Worm (Caenorhabditis elegans): ENCODE results near the gene F59A6.4.

Gene F59A6.4

DNA sequence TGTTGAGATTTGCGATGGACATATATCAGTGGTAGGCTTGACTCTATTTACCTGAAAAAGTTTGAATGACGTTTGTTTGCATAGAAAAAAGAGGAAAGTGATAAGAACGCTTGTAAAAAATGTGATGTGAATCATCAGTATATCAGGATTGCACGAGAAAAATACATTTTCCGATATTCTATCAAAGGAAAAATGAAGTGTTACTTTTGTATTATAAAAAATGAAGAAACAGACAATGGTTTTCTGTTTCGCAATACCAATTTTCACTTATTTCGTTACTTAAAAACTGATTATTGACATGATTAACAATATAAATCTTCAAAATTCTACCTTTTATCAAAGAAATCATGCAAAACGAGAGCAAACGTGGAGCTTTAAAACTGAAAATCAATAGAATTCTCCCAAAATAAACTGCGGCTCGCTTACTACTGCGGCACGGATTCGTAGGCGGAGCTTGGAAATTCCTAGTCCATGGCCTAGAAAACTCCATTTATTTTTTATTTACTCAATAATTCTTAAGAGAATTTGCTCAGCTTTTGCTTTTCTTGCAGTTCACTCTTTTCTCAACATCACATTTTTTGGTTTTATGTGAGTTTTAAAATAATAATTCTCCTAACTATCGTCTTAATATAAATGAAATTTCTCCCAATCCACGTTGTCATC, 11.2 kb upstream of the F59A6.4 start, which contains the start of the genes eif-1 and vps-24:
eif-1 (minus strand) TSS at position 51 of the 663 bp plus-strand sequence.
vps-24 (plus strand) TSS at position 469 of the 663 bp plus-strand sequence.
- TF ChIP-seq pes-1 (GFP tag; IDR thresholded peaks at IDR 0.05) (0 out of 2 replicates have a peak, but pooled peaks have one; percentile 37), hnd-1 (tag; optimal IDR thresholded peaks at IDR 0.05) (no peak)

DNA sequence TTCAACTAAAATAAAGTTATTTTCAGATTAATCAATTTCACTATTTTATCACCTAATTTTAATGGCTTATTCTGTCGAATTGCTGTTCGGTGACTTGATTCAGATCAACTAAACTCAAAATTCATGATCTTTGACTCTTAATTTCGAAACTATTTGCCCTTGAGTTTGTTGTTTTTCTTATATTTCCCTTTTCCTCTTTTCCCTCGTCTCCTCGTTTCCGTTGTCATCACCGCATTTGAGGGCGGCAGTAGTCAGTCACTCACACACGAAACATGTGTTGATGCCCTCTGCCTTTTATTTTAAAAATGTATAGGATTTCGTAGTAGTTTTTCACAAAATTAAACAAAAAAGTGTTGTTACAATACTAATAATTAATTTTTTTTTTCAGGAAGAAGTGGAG, 9.9 kb upstream of the F59A6.4 start, which contains the start of gene rnh-1.0:
rnh-1.0 (plus strand) TSS at position 389 of the 400 bp plus-strand sequence.
- TF ChIP-seq ets-7 (tag; optimal IDR thresholded peaks at IDR 0.05) (no peak), pes-1 (GFP tag; IDR thresholded peaks at IDR 0.05) (no peak), aly-1 (tag; optimal IDR thresholded peaks at IDR 0.05) (no peak), B0310.2 (tag; optimal IDR thresholded peaks at IDR 0.05) (no peak), scrt-1 (GFP tag; IDR thresholded peaks at IDR 0.05) (no peak), tbx-37 (GFP tag; conservative IDR thresholded peaks at IDR 0.05) (no peak), hmbx-1 (tag; optimal IDR thresholded peaks at IDR 0.05) (no peak), hnd-1 (tag; optimal IDR thresholded peaks at IDR 0.05) (no peak), sea-1 (GFP tag; conservative IDR thresholded peaks at IDR 0.05) (no peak), ceh-36 (tag; optimal IDR thresholded peaks at IDR 0.05) (no peak), hmg-4 (GFP tag; optimal IDR thresholded peaks at IDR 0.05) (no peak)

DNA sequence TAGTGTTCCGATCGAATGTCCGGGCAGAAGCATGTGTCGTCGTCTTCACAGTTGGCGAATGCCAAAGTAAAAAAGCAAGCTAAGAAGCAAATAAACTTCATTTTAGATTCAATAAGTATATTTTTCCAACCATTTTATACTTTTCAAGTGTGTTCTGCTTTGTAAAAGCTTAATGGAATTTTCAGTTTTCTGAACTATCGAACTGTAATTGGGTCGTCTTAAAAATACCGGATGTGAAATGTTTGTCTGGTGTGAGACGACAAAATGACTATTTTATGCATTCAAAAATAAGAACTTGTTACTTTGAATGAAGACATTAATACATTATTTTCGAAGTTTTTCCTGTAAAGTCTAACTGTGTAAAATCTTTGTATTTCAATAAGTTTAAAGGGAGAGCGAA, 6.2 kb upstream of the F59A6.4 start, which contains the start of gene F59A6.11:
F59A6.11 (minus strand) TSS at position 101 of the 400 bp plus-strand sequence.
- no peak for TF ChIP-seq aly-1 (tag; optimal IDR thresholded peaks at IDR 0.05)
- TF ChIP-seq ets-7 (tag; optimal IDR thresholded peaks at IDR 0.05), result no peak
- no peak for TF ChIP-seq scrt-1 (GFP tag; IDR thresholded peaks at IDR 0.05)
- no peak for TF ChIP-seq tra-4 (tag; optimal IDR thresholded peaks at IDR 0.05)
- no peak for TF ChIP-seq hmbx-1 (tag; optimal IDR thresholded peaks at IDR 0.05)
- TF ChIP-seq pes-1 (GFP tag; IDR thresholded peaks at IDR 0.05), result no peak
- no peak for TF ChIP-seq ceh-13 (GFP tag; optimal IDR thresholded peaks at IDR 0.05)
- TF ChIP-seq ceh-36 (tag; optimal IDR thresholded peaks at IDR 0.05), result no peak

DNA sequence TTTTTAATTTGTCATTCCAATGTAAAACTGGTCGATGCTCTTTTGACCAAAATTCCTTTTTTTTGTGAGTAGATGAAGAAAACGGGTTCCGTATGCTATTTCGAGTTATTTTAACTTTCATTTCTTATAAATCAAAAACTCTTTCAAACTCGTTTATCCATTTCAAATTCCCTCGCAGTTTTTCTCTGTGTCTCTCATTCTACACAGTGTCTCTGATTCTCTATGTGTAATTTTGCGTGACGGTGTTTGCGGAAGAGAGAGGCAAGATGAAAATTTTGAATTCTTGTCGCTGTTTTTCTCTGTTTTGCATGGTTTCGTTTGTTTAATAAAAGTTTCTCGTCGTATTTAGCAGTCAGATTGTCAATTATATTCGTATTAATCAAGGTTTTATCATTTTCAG, 5.8 kb upstream of the F59A6.4 start, which contains the start of gene citk-2:
citk-2 (plus strand) TSS at position 399 of the 400 bp plus-strand sequence.
- peak; percentile 70 for TF ChIP-seq F13C5.2 (tag; optimal IDR thresholded peaks at IDR 0.05)
- TF ChIP-seq B0310.2 (tag; optimal IDR thresholded peaks at IDR 0.05), result no peak
- TF ChIP-seq ceh-13 (GFP tag; optimal IDR thresholded peaks at IDR 0.05), result no peak

DNA sequence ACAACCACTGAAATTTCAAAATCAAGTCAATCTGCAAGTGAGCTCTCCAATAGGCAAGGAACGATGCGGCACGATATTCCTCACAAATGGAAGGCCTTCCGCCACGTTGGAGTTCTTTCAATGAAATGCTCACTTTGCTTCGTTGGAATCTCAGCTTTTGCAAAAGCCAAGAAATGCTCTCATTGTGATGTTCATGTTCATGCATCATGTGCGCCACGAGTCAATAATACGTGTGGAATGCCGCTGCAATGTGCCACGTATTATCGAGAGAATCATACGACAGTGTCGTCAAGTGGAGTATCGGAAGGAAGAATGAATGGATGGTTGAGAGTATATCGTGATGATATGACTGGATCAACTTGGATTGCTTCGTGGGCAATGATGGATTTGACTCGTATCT, 3.0 kb upstream of the F59A6.4 start:
- TF ChIP-seq B0310.2 (tag; optimal IDR thresholded peaks at IDR 0.05), result no peak
- TF ChIP-seq hmg-4 (GFP tag; optimal IDR thresholded peaks at IDR 0.05), result no peak
- no peak for TF ChIP-seq ceh-36 (tag; optimal IDR thresholded peaks at IDR 0.05)
- TF ChIP-seq scrt-1 (GFP tag; IDR thresholded peaks at IDR 0.05), result no peak
- TF ChIP-seq tbx-11 (GFP tag; IDR thresholded peaks at IDR 0.05), result no peak
- no peak for TF ChIP-seq sea-1 (GFP tag; conservative IDR thresholded peaks at IDR 0.05)
- no peak for TF ChIP-seq ets-7 (tag; optimal IDR thresholded peaks at IDR 0.05)
- TF ChIP-seq tbx-37 (GFP tag; conservative IDR thresholded peaks at IDR 0.05), result no peak
- TF ChIP-seq tra-4 (tag; optimal IDR thresholded peaks at IDR 0.05), result no peak
- TF ChIP-seq flt-1 (GFP tag; IDR thresholded peaks at IDR 0.05), result no peak
- no peak for TF ChIP-seq hmbx-1 (tag; optimal IDR thresholded peaks at IDR 0.05)
- TF ChIP-seq ama-1 (optimal IDR thresholded peaks at IDR 0.05), result no peak
- no peak for TF ChIP-seq hnd-1 (tag; optimal IDR thresholded peaks at IDR 0.05)
- TF ChIP-seq ceh-13 (GFP tag; optimal IDR thresholded peaks at IDR 0.05), result no peak
- no peak for TF ChIP-seq pes-1 (GFP tag; IDR thresholded peaks at IDR 0.05)
- TF ChIP-seq F13C5.2 (tag; optimal IDR thresholded peaks at IDR 0.05), result no peak
- TF ChIP-seq aly-1 (tag; optimal IDR thresholded peaks at IDR 0.05), result no peak

DNA sequence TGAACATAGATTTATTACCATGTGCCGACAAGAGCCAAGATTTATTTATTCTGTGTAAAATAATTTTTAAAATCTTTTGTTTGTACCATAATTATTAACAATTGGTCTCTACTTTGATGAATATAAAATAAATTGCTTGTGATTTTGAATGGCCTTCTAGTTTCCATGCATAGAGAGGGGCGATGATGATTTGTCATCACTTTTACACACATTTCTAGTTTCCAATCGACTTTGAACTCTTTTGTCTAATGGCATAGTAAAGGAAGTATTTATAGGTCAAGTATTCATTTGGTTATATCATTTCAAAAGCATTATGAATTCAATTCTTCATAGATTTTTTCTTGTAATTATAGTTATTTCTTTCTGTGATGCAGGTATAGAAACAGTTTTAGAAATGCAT, 1.2 kb upstream of the F59A6.4 start, which contains the start of gene F59A6.10:
F59A6.10 (plus strand) TSS at position 301 of the 400 bp plus-strand sequence.
- TF ChIP-seq flt-1 (GFP tag; IDR thresholded peaks at IDR 0.05), result no peak
- TF ChIP-seq ceh-36 (tag; optimal IDR thresholded peaks at IDR 0.05), result no peak
- TF ChIP-seq aly-1 (tag; optimal IDR thresholded peaks at IDR 0.05), result no peak
- TF ChIP-seq ceh-13 (GFP tag; optimal IDR thresholded peaks at IDR 0.05), result no peak
- TF ChIP-seq hnd-1 (tag; optimal IDR thresholded peaks at IDR 0.05), result no peak
- no peak for TF ChIP-seq tbx-11 (GFP tag; IDR thresholded peaks at IDR 0.05)
- TF ChIP-seq B0310.2 (tag; optimal IDR thresholded peaks at IDR 0.05), result no peak
- TF ChIP-seq ets-7 (tag; optimal IDR thresholded peaks at IDR 0.05), result no peak
- TF ChIP-seq tra-4 (tag; optimal IDR thresholded peaks at IDR 0.05), result no peak
- TF ChIP-seq pes-1 (GFP tag; IDR thresholded peaks at IDR 0.05), result no peak
- no peak for TF ChIP-seq tbx-37 (GFP tag; conservative IDR thresholded peaks at IDR 0.05)
- TF ChIP-seq hmbx-1 (tag; optimal IDR thresholded peaks at IDR 0.05), result no peak
- no peak for TF ChIP-seq hmg-4 (GFP tag; optimal IDR thresholded peaks at IDR 0.05)
- no peak for TF ChIP-seq sea-1 (GFP tag; conservative IDR thresholded peaks at IDR 0.05)
- TF ChIP-seq ama-1 (optimal IDR thresholded peaks at IDR 0.05), result no peak
- no peak for TF ChIP-seq scrt-1 (GFP tag; IDR thresholded peaks at IDR 0.05)

DNA sequence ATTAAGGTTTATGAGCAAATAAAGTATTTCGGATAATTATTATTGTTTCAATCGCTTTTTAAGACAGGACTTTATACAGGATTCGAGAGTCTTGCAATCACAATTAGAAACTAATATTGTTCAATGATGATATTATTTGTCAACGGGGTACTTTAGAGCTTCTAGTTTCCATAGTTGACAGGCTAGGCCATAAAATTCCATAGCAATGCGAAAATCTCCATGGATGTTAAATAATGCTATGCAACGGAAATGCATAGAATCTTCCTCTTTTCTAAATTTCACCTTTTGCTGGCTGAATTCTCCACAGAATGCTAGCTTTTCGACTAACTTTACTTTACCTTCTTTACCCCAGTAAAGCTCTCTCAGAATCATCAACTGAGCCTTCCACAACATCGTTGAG, 3.2 kb downstream of the F59A6.4 start, which contains the start of gene F59A6.3:
F59A6.3 (plus strand) TSS at position 301 of the 400 bp plus-strand sequence.
- TF ChIP-seq ets-7 (tag; optimal IDR thresholded peaks at IDR 0.05), result no peak
- no peak for TF ChIP-seq B0310.2 (tag; optimal IDR thresholded peaks at IDR 0.05)
- TF ChIP-seq hnd-1 (tag; optimal IDR thresholded peaks at IDR 0.05), result no peak
- no peak for TF ChIP-seq tra-4 (tag; optimal IDR thresholded peaks at IDR 0.05)
- TF ChIP-seq scrt-1 (GFP tag; IDR thresholded peaks at IDR 0.05), result no peak
- no peak for TF ChIP-seq ceh-13 (GFP tag; optimal IDR thresholded peaks at IDR 0.05)
- TF ChIP-seq aly-1 (tag; optimal IDR thresholded peaks at IDR 0.05), result no peak
- no peak for TF ChIP-seq ama-1 (optimal IDR thresholded peaks at IDR 0.05)
- no peak for TF ChIP-seq flt-1 (GFP tag; IDR thresholded peaks at IDR 0.05)
- TF ChIP-seq sea-1 (GFP tag; conservative IDR thresholded peaks at IDR 0.05), result no peak
- TF ChIP-seq tbx-37 (GFP tag; conservative IDR thresholded peaks at IDR 0.05), result no peak
- no peak for TF ChIP-seq pes-1 (GFP tag; IDR thresholded peaks at IDR 0.05)
- no peak for TF ChIP-seq hmbx-1 (tag; optimal IDR thresholded peaks at IDR 0.05)
- no peak for TF ChIP-seq ceh-36 (tag; optimal IDR thresholded peaks at IDR 0.05)
- TF ChIP-seq hmg-4 (GFP tag; optimal IDR thresholded peaks at IDR 0.05), result no peak
- no peak for TF ChIP-seq tbx-11 (GFP tag; IDR thresholded peaks at IDR 0.05)
- no peak for TF ChIP-seq F13C5.2 (tag; optimal IDR thresholded peaks at IDR 0.05)
